Worm (Caenorhabditis elegans): ENCODE data around the gene R02D5.1.

R02D5.1 gene

DNA sequence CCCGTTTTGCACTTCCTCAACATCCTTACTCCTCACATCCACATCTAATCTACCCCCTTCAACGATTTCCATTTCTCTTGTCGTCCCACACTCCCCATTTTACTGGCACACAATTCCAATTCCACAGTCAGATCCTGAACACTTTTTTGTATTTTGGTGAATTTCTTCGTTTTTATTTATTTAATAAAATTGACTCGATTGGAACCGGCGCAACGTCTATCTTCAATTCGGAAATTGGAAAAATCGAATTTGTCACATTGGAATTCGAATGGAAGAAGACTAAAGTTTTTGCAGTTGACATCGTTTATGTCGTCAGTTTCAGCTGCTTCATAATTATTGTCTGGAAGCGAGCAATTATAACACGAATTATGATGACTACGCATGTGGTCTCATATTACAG lies 19.2 kb downstream of the R02D5.1 start:
- TF ChIP-seq ces-1 (GFP tag; optimal IDR thresholded peaks at IDR 0.05) (peak; percentile 53), rbr-2 (tag; optimal IDR thresholded peaks at IDR 0.05) (no peak)

DNA sequence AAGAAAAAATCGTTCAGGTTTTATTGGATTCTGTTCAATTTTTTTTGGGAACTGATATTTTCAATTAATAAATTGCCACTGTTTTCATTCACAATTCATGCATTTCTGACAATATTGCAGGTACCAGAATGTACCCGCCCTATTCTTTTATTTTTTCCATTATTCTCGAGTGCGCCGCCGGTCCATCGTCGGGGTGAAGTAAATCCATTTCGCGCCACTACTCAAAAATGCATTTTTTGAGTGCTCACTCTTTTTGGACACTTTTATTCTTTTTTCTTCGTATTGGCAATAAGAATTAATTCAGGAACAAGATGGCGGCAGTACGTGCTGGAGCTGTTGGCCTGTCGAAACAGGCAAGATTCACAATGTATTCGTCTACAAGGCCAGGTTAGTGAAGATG lies 22.8 kb downstream of the R02D5.1 start, which contains the start of gene kcnl-4:
kcnl-4 (plus strand) TSS at position 301 of the 400 bp plus-strand sequence.
- TF ChIP-seq lim-7 (GFP tag; IDR thresholded peaks at IDR 0.05): no peak
- TF ChIP-seq mep-1 (tag; optimal IDR thresholded peaks at IDR 0.05): no peak
- no peak for TF ChIP-seq egl-27 (tag; optimal IDR thresholded peaks at IDR 0.05)
- TF ChIP-seq cey-2 (tag; optimal IDR thresholded peaks at IDR 0.05; ENCODE audit: borderline replicate concordance, insufficient read depth): no peak
- no peak for TF ChIP-seq hmg-1.1 (GFP tag; IDR thresholded peaks at IDR 0.05)
- TF ChIP-seq nhr-77 (tag; optimal IDR thresholded peaks at IDR 0.05): no peak
- TF ChIP-seq nhr-11 (tag; optimal IDR thresholded peaks at IDR 0.05): no peak
- TF ChIP-seq ceh-20 (GFP tag; IDR thresholded peaks at IDR 0.05): no peak
- TF ChIP-seq jun-1 (tag; optimal IDR thresholded peaks at IDR 0.05): no peak
- no peak for TF ChIP-seq zip-2 (tag; optimal IDR thresholded peaks at IDR 0.05)
- no peak for TF ChIP-seq madf-9 (GFP tag; conservative IDR thresholded peaks at IDR 0.05)

DNA sequence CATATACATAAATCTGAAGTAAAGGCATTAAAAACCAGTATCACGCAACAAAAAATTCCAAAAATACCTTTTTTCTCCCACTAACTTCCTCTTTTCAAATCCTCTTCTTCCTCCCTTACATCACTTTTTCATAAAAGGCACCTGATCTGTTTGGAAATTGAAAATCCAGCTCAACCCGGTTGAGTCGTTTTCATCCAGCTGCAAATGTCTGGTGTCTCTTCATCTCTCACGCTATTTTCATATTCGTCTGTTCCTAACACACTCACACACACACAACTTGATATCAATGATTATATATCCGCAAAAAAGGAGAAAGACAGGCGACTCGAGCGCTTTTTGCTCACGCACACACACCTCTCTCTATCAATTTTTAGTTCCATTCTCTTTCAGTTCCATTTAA lies 24.3 kb downstream of the R02D5.1 start:
- TF ChIP-seq zip-2 (tag; optimal IDR thresholded peaks at IDR 0.05): no peak
- TF ChIP-seq R02D3.7 (tag; optimal IDR thresholded peaks at IDR 0.05): no peak
- TF ChIP-seq zip-11 (GFP tag; IDR thresholded peaks at IDR 0.05): no peak
- TF ChIP-seq dve-1 (tag; optimal IDR thresholded peaks at IDR 0.05; ENCODE audit: insufficient read depth): no peak
- TF ChIP-seq aha-1 (tag): peak; percentile 70

DNA sequence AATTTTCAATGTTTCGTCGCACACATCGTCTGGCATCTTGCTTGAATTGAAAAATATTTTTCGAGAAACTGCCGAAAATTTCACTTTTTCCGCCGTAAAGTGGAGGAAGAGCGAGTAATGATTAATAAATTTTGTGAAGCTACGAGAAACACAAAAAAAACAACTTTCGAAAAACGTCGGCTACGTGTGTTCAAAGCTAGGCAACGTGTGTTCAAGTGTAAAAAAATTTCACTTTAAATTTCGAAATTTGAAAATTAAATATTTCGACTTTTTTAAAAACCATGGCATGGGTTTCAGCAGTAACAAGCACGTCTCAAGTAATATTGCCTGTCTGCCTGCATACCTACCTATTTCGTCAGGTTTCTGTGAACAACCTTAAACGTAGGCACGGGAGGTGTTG lies 28.2 kb downstream of the R02D5.1 start, which contains the start of gene tag-191:
tag-191 (minus strand) TSS at position 101 of the 400 bp plus-strand sequence.
- TF ChIP-seq ceh-82 (tag; optimal IDR thresholded peaks at IDR 0.05): no peak
- TF ChIP-seq pqm-1 (tag; optimal IDR thresholded peaks at IDR 0.05): no peak
- TF ChIP-seq unc-39 (tag; optimal IDR thresholded peaks at IDR 0.05): no peak
- TF ChIP-seq unc-62 (GFP tag; optimal IDR thresholded peaks at IDR 0.05 in 1 of 2): peak in 1 of 2 experiments; percentile 11
- no peak for TF ChIP-seq unc-62 (tag; optimal IDR thresholded peaks at IDR 0.05)

DNA sequence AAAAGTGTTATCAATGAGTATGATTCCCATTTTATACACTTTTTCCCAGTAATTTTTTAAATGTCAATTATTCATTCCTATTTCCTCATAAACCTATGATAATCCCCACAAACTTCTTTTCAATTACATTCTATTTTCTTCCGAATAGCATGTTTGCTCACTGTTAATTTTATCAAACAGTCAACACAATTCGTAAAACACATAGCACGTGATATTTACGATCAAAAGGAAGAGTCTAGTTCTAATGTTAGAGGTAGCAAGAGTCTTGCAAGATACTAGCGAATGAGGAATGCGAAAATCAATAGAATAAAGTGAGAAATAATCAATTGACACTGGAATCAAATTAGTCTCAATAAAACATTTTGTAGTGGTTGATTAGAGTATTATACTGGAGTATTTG lies 31.3 kb downstream of the R02D5.1 start:
- TF ChIP-seq dmd-8 (GFP tag; IDR thresholded peaks at IDR 0.05): no peak
- TF ChIP-seq set-16 (GFP tag; IDR thresholded peaks at IDR 0.05): no peak
- TF ChIP-seq D1046.2 (GFP tag; IDR thresholded peaks at IDR 0.05): no peak
- no peak for TF ChIP-seq unc-39 (tag; optimal IDR thresholded peaks at IDR 0.05)
- TF ChIP-seq daf-16 (GFP tag; optimal IDR thresholded peaks at IDR 0.05): no peak
- peak; percentile 35 for TF ChIP-seq daf-16 (tag; optimal IDR thresholded peaks at IDR 0.05)

DNA sequence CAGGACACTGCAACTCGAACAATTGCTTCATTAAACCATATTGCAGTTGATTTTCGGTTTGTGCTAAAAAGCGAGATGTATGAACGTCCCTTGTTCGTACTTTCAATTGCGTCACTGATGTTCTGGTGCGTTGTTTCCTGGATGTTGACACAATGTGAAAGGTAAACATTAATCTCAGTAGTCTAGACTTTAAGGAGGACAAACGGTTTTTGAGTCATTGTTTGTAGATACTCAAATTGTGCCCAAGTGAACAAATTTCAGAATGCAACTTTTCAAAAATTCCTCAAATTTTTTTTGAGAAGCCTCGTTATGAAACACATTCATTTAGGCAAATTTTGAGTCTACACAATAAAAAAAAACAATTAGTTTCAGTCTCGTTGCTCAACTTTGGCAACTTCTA lies 32.9 kb downstream of the R02D5.1 start:
- TF ChIP-seq attf-4 (tag; optimal IDR thresholded peaks at IDR 0.05): no peak
- no peak for TF ChIP-seq mdt-29 (GFP tag; IDR thresholded peaks at IDR 0.05)
- TF ChIP-seq unc-62 (GFP tag; optimal IDR thresholded peaks at IDR 0.05 in 1 of 2): peak in 1 of 2 experiments; percentile 58
- no peak for TF ChIP-seq unc-62 (tag; optimal IDR thresholded peaks at IDR 0.05)
- no peak for TF ChIP-seq aha-1 (tag)

DNA sequence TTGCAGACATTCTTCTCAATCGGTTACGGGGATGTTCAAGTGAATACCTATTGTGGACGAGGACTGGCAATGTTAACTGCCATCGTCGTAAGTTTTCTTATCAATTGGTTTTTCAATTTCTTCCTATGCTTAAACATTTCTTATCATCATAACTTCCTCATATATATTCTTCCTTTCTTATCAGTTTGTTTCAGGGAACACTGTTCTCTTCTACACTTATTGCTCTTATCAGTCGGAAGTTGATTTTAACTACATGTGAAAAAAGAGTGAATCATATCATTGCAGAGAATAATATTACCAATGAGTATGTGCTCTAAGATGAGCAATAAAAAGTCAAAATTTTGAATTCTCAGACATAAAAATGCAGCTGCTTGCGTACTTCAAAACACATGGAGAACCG lies 34.1 kb downstream of the R02D5.1 start:
- TF ChIP-seq nhr-41 (GFP tag; IDR thresholded peaks at IDR 0.05): no peak
- TF ChIP-seq lin-29 (GFP tag; IDR thresholded peaks at IDR 0.05): no peak
- no peak for TF ChIP-seq ceh-20 (GFP tag; IDR thresholded peaks at IDR 0.05)
- no peak for TF ChIP-seq spr-1 (tag; optimal IDR thresholded peaks at IDR 0.05)
- TF ChIP-seq dmd-6 (GFP tag; IDR thresholded peaks at IDR 0.05): peak; percentile 57
- no peak for TF ChIP-seq egl-27 (tag; optimal IDR thresholded peaks at IDR 0.05)
- peak; percentile 73 for TF ChIP-seq nhr-6 (tag; optimal IDR thresholded peaks at IDR 0.05)
- TF ChIP-seq F37D6.2 (tag; optimal IDR thresholded peaks at IDR 0.05): no peak
- TF ChIP-seq aly-2 (tag; optimal IDR thresholded peaks at IDR 0.05): no peak
- TF ChIP-seq nhr-48 (tag; optimal IDR thresholded peaks at IDR 0.05): no peak
- TF ChIP-seq gei-8 (GFP tag; optimal IDR thresholded peaks at IDR 0.05): no peak
- no peak for TF ChIP-seq cey-2 (tag; optimal IDR thresholded peaks at IDR 0.05; ENCODE audit: borderline replicate concordance, insufficient read depth)
- TF ChIP-seq dve-1 (tag; optimal IDR thresholded peaks at IDR 0.05; ENCODE audit: insufficient read depth): no peak
- TF ChIP-seq unc-39 (tag; optimal IDR thresholded peaks at IDR 0.05): no peak
- TF ChIP-seq aha-1 (tag): no peak
- no peak for TF ChIP-seq lin-13 (GFP tag; optimal IDR thresholded peaks at IDR 0.05)
- TF ChIP-seq egl-43 (GFP tag; IDR thresholded peaks at IDR 0.05): no peak
- TF ChIP-seq mep-1 (tag; optimal IDR thresholded peaks at IDR 0.05): no peak
- TF ChIP-seq daf-19 (GFP tag; conservative IDR thresholded peaks at IDR 0.05): no peak
- TF ChIP-seq ces-1 (GFP tag; optimal IDR thresholded peaks at IDR 0.05): no peak
- no peak for TF ChIP-seq lin-38 (GFP tag; IDR thresholded peaks at IDR 0.05)

Data from whole organism, L4 larva.